Worm (Caenorhabditis elegans) whole organism, L3 larva: ENCODE measurements around the gene T12G3.11.

Experiments
- R02D3.7 ChIP-seq: fragments of 150-350 bp; optimal IDR thresholded peaks from 2 replicates; lab custom pipeline; 2014; ENCODE audit warnings: missing biosample characterization, missing genetic modification characterization
- ZK546.5 ChIP-seq: sonication (generic microtip); optimal IDR thresholded peaks from 2 replicates; lab custom pipeline; 2017; ENCODE audit warnings: missing biosample characterization, missing genetic modification characterization
- aly-2 ChIP-seq: fragments of 150-350 bp; optimal IDR thresholded peaks from 2 replicates; lab custom pipeline; 2014; ENCODE audit warnings: missing biosample characterization, missing genetic modification characterization
- ceh-16 ChIP-seq: sonication (generic microtip); optimal IDR thresholded peaks from 2 replicates; lab custom pipeline; 2017; ENCODE audit warnings: missing biosample characterization, missing genetic modification characterization
- ceh-28 ChIP-seq: fragments of 150-350 bp; optimal IDR thresholded peaks from 2 replicates; lab custom pipeline; 2014; ENCODE audit warnings: missing biosample characterization, missing genetic modification reagents, missing genetic modification characterization
- ceh-82 ChIP-seq: fragments of 150-350 bp; optimal IDR thresholded peaks from 2 replicates; lab custom pipeline; 2014; ENCODE audit warnings: missing biosample characterization, missing genetic modification characterization
- ceh-9 ChIP-seq: sonication (generic microtip); optimal IDR thresholded peaks from 2 replicates; lab custom pipeline; 2018; ENCODE audit warnings: missing biosample characterization, missing genetic modification characterization
- daf-12 ChIP-seq: fragments of 150-350 bp; optimal IDR thresholded peaks from 2 replicates; lab custom pipeline; 2014; ENCODE audit warnings: missing biosample characterization, missing genetic modification reagents, missing genetic modification characterization
- egl-5 ChIP-seq: fragments of 150-350 bp; optimal IDR thresholded peaks from 2 replicates; lab custom pipeline; 2017; ENCODE audit warnings: missing biosample characterization, missing genetic modification reagents, missing genetic modification characterization, inconsistent platforms
- elt-3 ChIP-seq, 3 experiments: fragments of 150-350 bp in 1 of 3; sonication (generic microtip) in 2 of 3; optimal IDR thresholded peaks; 2 replicates in 2 of 3; 4 replicates in 1 of 3; lab custom pipeline; 2014 to 2017; ENCODE audit warnings: missing biosample characterization in 3 of 3, missing genetic modification characterization in 3 of 3
- eor-1 ChIP-seq, 2 experiments: fragments of 150-350 bp; optimal IDR thresholded peaks; 2 replicates each; lab custom pipeline; 2014 to 2018; ENCODE audit warnings: missing biosample characterization in 2 of 2, missing genetic modification characterization in 2 of 2
- fkh-10 ChIP-seq: sonication (generic microtip); optimal IDR thresholded peaks from 2 replicates; lab custom pipeline; 2017; ENCODE audit warnings: missing biosample characterization, missing genetic modification reagents, missing genetic modification characterization
- fos-1 ChIP-seq: fragments of 150-350 bp; optimal IDR thresholded peaks from 2 replicates; lab custom pipeline; 2014; ENCODE audit warnings: missing biosample characterization, missing genetic modification characterization
- hmg-11 ChIP-seq: sonication (generic microtip); optimal IDR thresholded peaks from 2 replicates; lab custom pipeline; 2016; ENCODE audit warnings: missing genetic modification characterization, missing compliant biosample characterization
- jun-1 ChIP-seq: fragments of 150-350 bp; optimal IDR thresholded peaks from 2 replicates; lab custom pipeline; 2014; ENCODE audit warnings: missing biosample characterization, missing genetic modification reagents, missing genetic modification characterization
- lin-15B ChIP-seq: fragments of 150-350 bp; optimal IDR thresholded peaks from 2 replicates; lab custom pipeline; 2014; ENCODE audit warnings: missing biosample characterization, missing genetic modification characterization
- lin-39 ChIP-seq: fragments of 150-350 bp; optimal IDR thresholded peaks from 2 replicates; lab custom pipeline; 2018; ENCODE audit warnings: missing biosample characterization, missing genetic modification reagents, missing genetic modification characterization
- lsy-12 ChIP-seq: sonication (generic microtip); optimal IDR thresholded peaks from 2 replicates; lab custom pipeline; 2016; ENCODE audit warnings: mild to moderate bottlenecking, missing genetic modification characterization, missing compliant biosample characterization
- mdl-1 ChIP-seq: fragments of 150-350 bp; optimal IDR thresholded peaks from 2 replicates; lab custom pipeline; 2014; ENCODE audit warnings: missing biosample characterization, missing genetic modification characterization
- mml-1 ChIP-seq: fragments of 150-350 bp; sonication (generic microtip); optimal IDR thresholded peaks from 3 replicates; lab custom pipeline; 2014; ENCODE audit warnings: missing biosample characterization, missing genetic modification characterization
- nfya-1 ChIP-seq: sonication (generic microtip); optimal IDR thresholded peaks from 2 replicates; lab custom pipeline; 2017; ENCODE audit warnings: missing genetic modification characterization, mild to moderate bottlenecking, missing compliant biosample characterization, antibody characterized with exemption, moderate library complexity; ENCODE audit not compliant: insufficient read depth
- nhr-11 ChIP-seq: fragments of 150-350 bp; optimal IDR thresholded peaks from 2 replicates; lab custom pipeline; 2014; ENCODE audit warnings: missing biosample characterization, missing genetic modification characterization
- nhr-12 ChIP-seq: fragments of 150-350 bp; optimal IDR thresholded peaks from 2 replicates; lab custom pipeline; 2014; ENCODE audit warnings: missing biosample characterization, missing genetic modification characterization
- nhr-23 ChIP-seq: fragments of 150-350 bp; optimal IDR thresholded peaks from 2 replicates; lab custom pipeline; 2014; ENCODE audit warnings: missing biosample characterization, missing genetic modification reagents, missing genetic modification characterization
- nhr-237 ChIP-seq: fragments of 150-350 bp; optimal IDR thresholded peaks from 2 replicates; lab custom pipeline; 2014; ENCODE audit warnings: missing biosample characterization, missing genetic modification characterization
- nhr-25 ChIP-seq: sonication (generic microtip); optimal IDR thresholded peaks from 2 replicates; lab custom pipeline; 2017; ENCODE audit warnings: missing biosample characterization, missing genetic modification characterization
- nhr-28 ChIP-seq: fragments of 150-350 bp; optimal IDR thresholded peaks from 2 replicates; lab custom pipeline; 2014; ENCODE audit warnings: missing biosample characterization, missing genetic modification characterization
- nhr-43 ChIP-seq: sonication (generic microtip); optimal IDR thresholded peaks from 2 replicates; lab custom pipeline; 2016; ENCODE audit warnings: mild to moderate bottlenecking, missing genetic modification characterization, missing compliant biosample characterization; ENCODE audit not compliant: poor library complexity, severe bottlenecking
- nhr-67 ChIP-seq: fragments of 150-350 bp; optimal IDR thresholded peaks from 2 replicates; lab custom pipeline; 2014; ENCODE audit warnings: missing biosample characterization, missing genetic modification characterization
- nhr-76 ChIP-seq: fragments of 150-350 bp; sonication (generic microtip); optimal IDR thresholded peaks from 5 replicates; lab custom pipeline; 2014; ENCODE audit warnings: missing biosample characterization, missing genetic modification characterization
- nhr-77 ChIP-seq: fragments of 150-350 bp; optimal IDR thresholded peaks from 2 replicates; lab custom pipeline; 2014; ENCODE audit warnings: missing biosample characterization, missing genetic modification characterization
- pha-4 ChIP-seq: fragments of 150-350 bp; optimal IDR thresholded peaks from 2 replicates; lab custom pipeline; 2014; ENCODE audit warnings: missing biosample characterization, missing genetic modification reagents, missing genetic modification characterization
- sea-2 ChIP-seq: fragments of 150-350 bp; sonication (generic microtip); optimal IDR thresholded peaks from 4 replicates; lab custom pipeline; 2014; ENCODE audit warnings: missing biosample characterization, missing genetic modification reagents, missing genetic modification characterization
- snpc-4 ChIP-seq: fragments of 150-350 bp; optimal IDR thresholded peaks from 2 replicates; lab custom pipeline; 2014; ENCODE audit warnings: missing biosample characterization, missing genetic modification characterization
- unc-62 ChIP-seq: fragments of 150-350 bp; sonication (generic microtip); optimal IDR thresholded peaks from 4 replicates; lab custom pipeline; 2014; ENCODE audit warnings: missing biosample characterization, missing genetic modification reagents, missing genetic modification characterization
- zag-1 ChIP-seq: fragments of 150-350 bp; optimal IDR thresholded peaks from 2 replicates; lab custom pipeline; 2014; ENCODE audit warnings: missing biosample characterization, missing genetic modification characterization
- ztf-11 ChIP-seq: fragments of 150-350 bp; optimal IDR thresholded peaks from 2 replicates; lab custom pipeline; 2014; ENCODE audit warnings: missing biosample characterization, missing genetic modification characterization
- ztf-4 ChIP-seq: fragments of 150-350 bp; optimal IDR thresholded peaks from 2 replicates; lab custom pipeline; 2014; ENCODE audit warnings: missing biosample characterization, missing genetic modification characterization

T12G3.11 gene

DNA sequence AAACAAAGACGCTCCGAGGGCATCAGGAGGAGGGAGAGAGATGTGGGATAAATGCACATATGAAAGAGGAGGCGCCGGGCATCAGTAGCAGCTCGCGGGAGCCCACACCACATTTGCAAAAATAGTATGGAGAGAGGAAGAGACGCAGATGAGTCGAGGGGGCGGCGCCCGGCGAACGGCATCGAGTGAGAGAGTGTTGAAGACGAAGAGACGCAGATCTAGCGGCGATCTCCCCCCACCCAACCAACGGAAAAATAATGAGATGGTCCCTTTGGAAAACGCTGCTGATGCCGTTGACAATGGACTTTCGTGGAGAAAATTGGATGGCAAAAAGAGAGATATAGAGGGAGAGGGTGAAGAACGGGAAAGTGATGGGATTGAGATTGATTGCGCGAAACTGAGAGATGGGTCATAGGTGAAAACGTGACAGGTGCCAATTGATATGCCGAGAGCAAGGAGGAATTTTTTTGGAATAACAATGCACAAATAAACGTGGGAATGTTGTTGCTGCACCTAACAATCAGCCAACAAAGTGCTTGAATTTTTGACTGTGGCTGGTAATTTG lies 17.1 kb downstream of the T12G3.11 start:
- TF ChIP-seq snpc-4 (tag; lab: Kevin White, UChicago): no peak
- TF ChIP-seq fkh-10 (GFP tag; lab: Kevin White, UChicago): no peak
- no peak for TF ChIP-seq ztf-11 (tag; lab: Kevin White, UChicago)
- TF ChIP-seq nhr-12 (tag; lab: Kevin White, UChicago): no peak
- TF ChIP-seq lsy-12 (tag; lab: Kevin White, UChicago): no peak
- no peak for TF ChIP-seq nhr-28 (tag; lab: Kevin White, UChicago)
- no peak for TF ChIP-seq nhr-237
- no peak for TF ChIP-seq nhr-23
- TF ChIP-seq unc-62 (GFP tag; lab: Kevin White, UChicago): peak; percentile 61
- no peak for TF ChIP-seq pha-4 (tag; lab: Kevin White, UChicago)
- no peak for TF ChIP-seq mml-1
- TF ChIP-seq jun-1: no peak
- no peak for TF ChIP-seq nhr-67 (tag; lab: Kevin White, UChicago)
- TF ChIP-seq nhr-77 (tag; lab: Kevin White, UChicago): no peak
- TF ChIP-seq lin-15B (tag; lab: Kevin White, UChicago): no peak
- TF ChIP-seq elt-3 (tag; optimal IDR thresholded peaks at IDR 0.05; lab: Kevin White, UChicago): no peak
- TF ChIP-seq ceh-82: no peak
- TF ChIP-seq ZK546.5 (tag; lab: Kevin White, UChicago): no peak
- TF ChIP-seq nhr-25 (tag; lab: Kevin White, UChicago): no peak
- TF ChIP-seq aly-2: no peak
- no peak for TF ChIP-seq sea-2 (GFP tag; lab: Kevin White, UChicago)
- no peak for TF ChIP-seq ceh-28 (tag; lab: Kevin White, UChicago)
- no peak for TF ChIP-seq nhr-43 (tag; lab: Kevin White, UChicago)
- TF ChIP-seq ceh-9 (tag; lab: Kevin White, UChicago): no peak
- no peak for TF ChIP-seq R02D3.7 (tag; lab: Kevin White, UChicago)
- no peak for TF ChIP-seq daf-12
- no peak for TF ChIP-seq eor-1 (tag; optimal IDR thresholded peaks at IDR 0.05; lab: Kevin White, UChicago)
- TF ChIP-seq lin-39 (tag; lab: Kevin White, UChicago): peak; percentile 65
- no peak for TF ChIP-seq hmg-11 (tag; lab: Kevin White, UChicago)
- no peak for TF ChIP-seq ceh-16 (tag; lab: Kevin White, UChicago)
- peak; percentile 9 for TF ChIP-seq nhr-11
- no peak for TF ChIP-seq zag-1 (tag; lab: Kevin White, UChicago)
- no peak for TF ChIP-seq fos-1 (tag; lab: Kevin White, UChicago)
- TF ChIP-seq nfya-1: peak; percentile 44
- TF ChIP-seq ztf-4 (tag; lab: Kevin White, UChicago): no peak

DNA sequence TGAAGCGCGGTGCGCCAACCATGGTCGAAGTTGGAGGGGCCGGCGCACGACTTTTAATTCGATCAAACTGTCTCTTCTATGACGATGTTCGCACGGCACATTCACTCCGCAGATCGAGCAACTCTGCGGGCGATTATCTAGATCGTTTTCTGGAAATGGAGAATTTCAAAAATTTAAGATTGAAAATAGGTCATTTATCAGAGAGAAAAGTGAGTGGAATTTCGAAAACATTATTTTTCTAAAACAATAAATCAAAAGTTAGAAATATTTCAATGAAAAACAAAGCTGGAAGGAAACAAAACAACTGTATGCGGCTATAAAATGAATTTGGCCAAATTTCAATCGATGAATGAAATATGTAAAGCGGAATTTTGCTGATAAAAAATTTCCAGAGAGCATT lies 18.7 kb downstream of the T12G3.11 start, which contains the start of the genes ZK617.26 and unc-22:
Gene ZK617.26, minus strand, starts transcription at position 101 of the 400 bp plus-strand sequence.
Gene unc-22, minus strand, starts transcription at position 149 of the 400 bp plus-strand sequence.
- no peak for TF ChIP-seq jun-1
- TF ChIP-seq nhr-237: no peak
- no peak for TF ChIP-seq mdl-1 (tag; lab: Kevin White, UChicago)
- no peak for TF ChIP-seq nhr-43 (tag; lab: Kevin White, UChicago)
- TF ChIP-seq nhr-76 (tag; lab: Kevin White, UChicago): no peak
- TF ChIP-seq lin-15B (tag; lab: Kevin White, UChicago): no peak
- TF ChIP-seq hmg-11 (tag; lab: Kevin White, UChicago): no peak
- no peak for TF ChIP-seq nhr-11
- TF ChIP-seq, all 47 proteins: peak for 0

DNA sequence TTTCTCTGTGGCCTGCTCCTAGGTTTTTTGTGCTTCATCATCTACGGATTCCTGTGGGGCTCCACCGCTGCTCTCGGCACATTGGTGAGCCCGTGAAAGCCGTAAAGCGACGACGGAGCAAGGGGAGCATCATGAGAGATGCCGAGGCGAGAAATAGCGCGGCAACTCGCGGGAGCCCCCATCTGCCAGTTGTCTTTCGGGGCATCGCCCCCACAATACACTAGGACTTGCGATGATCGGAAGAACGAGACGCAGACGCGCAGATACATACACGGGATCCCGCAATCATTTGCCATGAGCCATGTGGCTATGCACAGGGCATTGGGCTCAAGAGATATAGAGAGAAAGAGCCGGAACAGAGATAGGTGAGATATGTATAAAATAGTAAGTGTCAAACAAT lies 19.2 kb downstream of the T12G3.11 start:
- TF ChIP-seq nhr-23: no peak
- no peak for TF ChIP-seq egl-5 (tag; lab: Kevin White, UChicago)
- no peak for TF ChIP-seq ceh-16 (tag; lab: Kevin White, UChicago)
- no peak for TF ChIP-seq nhr-12 (tag; lab: Kevin White, UChicago)
- TF ChIP-seq nfya-1: peak; percentile 23
- TF ChIP-seq ztf-4 (tag; lab: Kevin White, UChicago): no peak
- TF ChIP-seq, all 47 proteins: peak for 1
